Worm (Caenorhabditis elegans) whole organism, L4/young adult: ENCODE results near the gene str-229.

ENCODE experiments used
- dao-5 ChIP-seq: sonication (generic microtip); optimal IDR thresholded peaks from 2 replicates; lab custom pipeline; 2016; ENCODE audit warnings: missing genotype, missing genetic modification characterization, moderate library complexity, missing compliant biosample characterization
- him-1 ChIP-seq: sonication (generic microtip); optimal IDR thresholded peaks from 2 replicates; lab custom pipeline; 2016; ENCODE audit warnings: missing genotype, missing genetic modification reagents, missing genetic modification characterization, missing compliant biosample characterization

- TF ChIP-seq him-1 (no peak), dao-5 (tag; lab: Kevin White, UChicago) (no peak)
Measured at ce11 chrV:3913131-3913530, 10.8 kb upstream of the str-229 start.
